Fruit fly (Drosophila melanogaster): ENCODE measurements around the gene sba.

DNA sequence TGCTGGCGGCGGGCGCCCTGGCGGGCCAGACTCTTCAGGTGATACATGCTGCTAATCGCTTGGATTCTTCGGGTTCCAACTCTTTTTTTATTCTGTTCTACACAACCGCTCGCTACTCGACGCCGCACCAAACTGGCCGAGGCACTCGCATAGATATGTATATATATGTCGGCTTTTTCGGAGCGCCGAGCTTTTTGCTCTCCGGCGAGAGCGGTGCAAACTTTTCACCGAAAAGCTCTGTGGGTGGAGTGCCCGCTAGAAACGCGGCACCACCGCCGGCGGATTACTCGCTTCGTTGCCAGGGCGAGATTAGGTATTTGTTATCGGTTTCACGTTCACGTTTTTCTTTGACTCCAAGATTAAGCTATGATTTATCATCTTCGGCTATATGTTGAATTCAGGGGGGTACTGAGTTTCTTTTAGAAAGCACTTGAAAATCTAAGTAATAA, 20.2 kb upstream of the sba start, which contains the start of gene Gdh:
- TF ChIP-seq YL-1 (GFP tag; optimal IDR thresholded peaks at IDR 0.05): peak; percentile 30
- TF ChIP-seq Atf3 (GFP tag; optimal IDR thresholded peaks at IDR 0.05): no peak
- TF ChIP-seq stc (GFP tag; IDR thresholded peaks at IDR 0.05): no peak
- TF ChIP-seq CG18011 (GFP tag; optimal IDR thresholded peaks at IDR 0.05): no peak
- TF ChIP-seq CG11696 (GFP tag; IDR thresholded peaks at IDR 0.05): peak; percentile 49; the same call in 1 of the 2 replicates
- no peak for TF ChIP-seq Blimp-1 (GFP tag; optimal IDR thresholded peaks at IDR 0.05)
- TF ChIP-seq dpn (GFP tag; optimal IDR thresholded peaks at IDR 0.05): peak in 1 of 2 experiments; percentile 13

Data from whole organism, embryonic.